Fruit fly (Drosophila melanogaster): ENCODE data around the gene RabX4.
A peak's percentile ranks its signal among the peaks of the same experiment; 100 is the strongest.

RabX4 gene

DNA sequence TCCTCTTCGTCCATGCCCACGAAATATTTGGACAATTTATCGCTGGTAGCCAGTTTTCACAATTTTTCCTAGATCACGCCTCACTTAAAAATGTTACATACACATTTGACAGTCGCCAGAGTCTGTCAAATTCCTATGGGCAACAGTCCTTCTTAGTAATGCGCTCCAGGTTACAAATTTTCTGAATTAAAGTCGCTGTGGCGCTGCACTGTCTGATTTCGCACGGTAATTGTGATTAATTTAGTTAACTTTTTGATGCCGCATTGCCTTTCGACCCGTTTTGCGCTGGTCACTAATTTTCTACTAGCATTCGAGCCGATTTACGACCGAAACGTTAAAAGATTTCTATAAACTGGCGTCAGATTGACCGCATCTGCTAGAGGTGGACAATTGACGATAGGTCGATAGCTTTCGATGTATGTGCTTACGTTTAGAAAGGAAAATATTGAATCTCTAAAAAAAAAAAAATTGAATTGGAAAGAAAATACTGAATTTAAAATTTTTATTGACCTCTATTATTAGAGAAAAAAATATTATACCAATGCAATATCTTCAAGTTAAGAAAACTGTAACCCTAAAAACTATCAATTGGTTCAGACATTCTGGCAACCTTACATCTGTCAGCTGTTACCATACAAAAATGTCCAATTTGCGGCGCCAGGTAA is 14.4 kb downstream of the RabX4 start, which contains the start of the genes lili and CG34150:
lili (minus strand) TSS at position 376 of the 665 bp plus-strand sequence.
CG34150 (plus strand) TSS at position 626 of the 665 bp plus-strand sequence.
- no peak for TF ChIP-seq fd59A (GFP tag; optimal IDR thresholded peaks at IDR 0.05)
- peak; percentile 32; the same call in 1 of the 2 replicates for TF ChIP-seq CG15336 (GFP tag; IDR thresholded peaks at IDR 0.05)
- TF ChIP-seq CG10631 (GFP tag; optimal IDR thresholded peaks at IDR 0.05), result no peak
- no peak for TF ChIP-seq Sox102F (GFP tag; optimal IDR thresholded peaks at IDR 0.05)
- TF ChIP-seq lz (GFP tag; optimal IDR thresholded peaks at IDR 0.05), result peak; percentile 69
- TF ChIP-seq Ets21C (GFP tag; optimal IDR thresholded peaks at IDR 0.05), result no peak
- no peak for TF ChIP-seq CG16779 (tag; optimal IDR thresholded peaks at IDR 0.05)
- no peak for TF ChIP-seq pdm3 (GFP tag; optimal IDR thresholded peaks at IDR 0.05)
- TF ChIP-seq CG8119 (GFP tag; IDR thresholded peaks at IDR 0.05), result peak; percentile 31; the same call in 1 of the 3 replicates
- TF ChIP-seq svp (GFP tag), result no peak
- no peak for TF ChIP-seq salr (GFP tag; optimal IDR thresholded peaks at IDR 0.05)
- 0 out of 2 replicates have a peak, but pooled peaks have one; percentile 36 for TF ChIP-seq Gug (GFP tag; IDR thresholded peaks at IDR 0.05)
- TF ChIP-seq Blimp-1 (GFP tag; optimal IDR thresholded peaks at IDR 0.05), result no peak
- no peak for TF ChIP-seq OdsH (GFP tag; optimal IDR thresholded peaks at IDR 0.05)
- peak; percentile 64 for TF ChIP-seq CG3032 (tag; optimal IDR thresholded peaks at IDR 0.05)
- no peak for TF ChIP-seq Hr4 (GFP tag; optimal IDR thresholded peaks at IDR 0.05)
- peak; percentile 70 for TF ChIP-seq Hr39 (GFP tag; optimal IDR thresholded peaks at IDR 0.05)
- peak; percentile 64 for TF ChIP-seq topi (GFP tag; optimal IDR thresholded peaks at IDR 0.05)
- no peak for TF ChIP-seq Sox14 (GFP tag; optimal IDR thresholded peaks at IDR 0.05)
- peak; percentile 37 for TF ChIP-seq CG8319 (GFP tag; optimal IDR thresholded peaks at IDR 0.05)
- peak; percentile 82 for TF ChIP-seq achi (GFP tag; optimal IDR thresholded peaks at IDR 0.05)
- peak; percentile 33 for TF ChIP-seq CG6792 (GFP tag; optimal IDR thresholded peaks at IDR 0.05)
- TF ChIP-seq CG11762 (GFP tag; optimal IDR thresholded peaks at IDR 0.05; ENCODE audit: insufficient read depth), result peak; percentile 22
- no peak for TF ChIP-seq fkh (GFP tag; optimal IDR thresholded peaks at IDR 0.05)
- TF ChIP-seq CG6808 (GFP tag; optimal IDR thresholded peaks at IDR 0.05), result no peak
- no peak for TF ChIP-seq spab (GFP tag; optimal IDR thresholded peaks at IDR 0.05)
- no peak for TF ChIP-seq Eip75B (GFP tag; optimal IDR thresholded peaks at IDR 0.05)
- TF ChIP-seq cyc (GFP tag; optimal IDR thresholded peaks at IDR 0.05), result peak; percentile 74
- peak; percentile 28 for TF ChIP-seq CG11902 (GFP tag; optimal IDR thresholded peaks at IDR 0.05)
- no peak for TF ChIP-seq net (GFP tag; optimal IDR thresholded peaks at IDR 0.05)
- no peak for TF ChIP-seq Smox (GFP tag; optimal IDR thresholded peaks at IDR 0.05)
- TF ChIP-seq Eip93F (GFP tag; optimal IDR thresholded peaks at IDR 0.05), result peak; percentile 20
- TF ChIP-seq CG6854 (GFP tag; optimal IDR thresholded peaks at IDR 0.05), result peak; percentile 53
- TF ChIP-seq CG11294 (GFP tag; IDR thresholded peaks at IDR 0.05), result no peak
- peak; percentile 83 for TF ChIP-seq CG31627 (GFP tag; optimal IDR thresholded peaks at IDR 0.05)
- peak; percentile 22 for TF ChIP-seq Ets96B (tag; optimal IDR thresholded peaks at IDR 0.05)
- no peak for TF ChIP-seq CG10669 (GFP tag; optimal IDR thresholded peaks at IDR 0.05)
- TF ChIP-seq CG6276 (GFP tag; optimal IDR thresholded peaks at IDR 0.05), result no peak
- TF ChIP-seq Met (GFP tag; optimal IDR thresholded peaks at IDR 0.05), result no peak
- TF ChIP-seq fd85E (GFP tag; optimal IDR thresholded peaks at IDR 0.05), result no peak
- peak; percentile 40 for TF ChIP-seq CG7368 (GFP tag; optimal IDR thresholded peaks at IDR 0.05)
- TF ChIP-seq acj6 (GFP tag; optimal IDR thresholded peaks at IDR 0.05), result no peak
- TF ChIP-seq esn (GFP tag; optimal IDR thresholded peaks at IDR 0.05), result peak; percentile 78
- TF ChIP-seq dac (GFP tag; optimal IDR thresholded peaks at IDR 0.05), result no peak
- TF ChIP-seq Sox15 (GFP tag; optimal IDR thresholded peaks at IDR 0.05), result peak; percentile 51
- no peak for TF ChIP-seq CG4318 (GFP tag; optimal IDR thresholded peaks at IDR 0.05)
- no peak for TF ChIP-seq vri (GFP tag; optimal IDR thresholded peaks at IDR 0.05)
- TF ChIP-seq CG8632 (GFP tag; optimal IDR thresholded peaks at IDR 0.05), result no peak
- TF ChIP-seq CG1621 (tag; optimal IDR thresholded peaks at IDR 0.05), result no peak
- TF ChIP-seq CG34406 (GFP tag; optimal IDR thresholded peaks at IDR 0.05), result no peak
- TF ChIP-seq dsx (GFP tag; optimal IDR thresholded peaks at IDR 0.05; ENCODE audit: poor library complexity, severe bottlenecking), result peak; percentile 45

Data from whole organism, prepupa.